Worm (Caenorhabditis elegans): ENCODE data around the gene txt-6.

Gene txt-6

ce11 chrV:4615802-4616201, 9.1 kb upstream of the txt-6 start, which contains the start of the genes Y61A9LA.10 and F54D11.4:
Gene Y61A9LA.10, minus strand, starts transcription at chrV:4615817.
Gene F54D11.4, plus strand, starts transcription at chrV:4616151.
- no peak for TF ChIP-seq php-3 (GFP tag; IDR thresholded peaks at IDR 0.05)
- peak; percentile 66 for TF ChIP-seq mep-1 (tag; optimal IDR thresholded peaks at IDR 0.05)
- TF ChIP-seq rbr-2 (tag; optimal IDR thresholded peaks at IDR 0.05) = peak; percentile 50
- peak; percentile 9 for TF ChIP-seq F10B5.3 (tag; optimal IDR thresholded peaks at IDR 0.05)
- peak; percentile 22 for TF ChIP-seq F37D6.2 (tag; optimal IDR thresholded peaks at IDR 0.05)
- TF ChIP-seq dve-1 (tag; optimal IDR thresholded peaks at IDR 0.05; ENCODE audit: insufficient read depth) = peak; percentile 52
- TF ChIP-seq Y105C5A.15 (GFP tag; IDR thresholded peaks at IDR 0.05) = no peak
- TF ChIP-seq sdz-12 (GFP tag; optimal IDR thresholded peaks at IDR 0.05) = no peak
- peak; percentile 72 for TF ChIP-seq dpl-1 (GFP tag; optimal IDR thresholded peaks at IDR 0.05)
- peak; percentile 51 for TF ChIP-seq nhr-102 (tag; optimal IDR thresholded peaks at IDR 0.05)
- TF ChIP-seq nhr-77 (tag; optimal IDR thresholded peaks at IDR 0.05) = peak; percentile 52
- peak; percentile 27 for TF ChIP-seq hlh-30 (tag; optimal IDR thresholded peaks at IDR 0.05; ENCODE audit: insufficient read depth)
- TF ChIP-seq mxl-3 (GFP tag; optimal IDR thresholded peaks at IDR 0.05) = no peak
- TF ChIP-seq lin-38 (GFP tag; IDR thresholded peaks at IDR 0.05) = peak; percentile 69
- peak in 1 of 2 experiments; percentile 83 for TF ChIP-seq lsy-2 (tag; optimal IDR thresholded peaks at IDR 0.05)
- TF ChIP-seq ztf-7 (tag; optimal IDR thresholded peaks at IDR 0.05) = peak; percentile 54

ce11 chrV:4599225-4599624, 7.5 kb downstream of the txt-6 start:
- no peak for TF ChIP-seq Y48G9A.11 (GFP tag; IDR thresholded peaks at IDR 0.05)
- TF ChIP-seq php-3 (GFP tag; IDR thresholded peaks at IDR 0.05) = no peak
- no peak for TF ChIP-seq aha-1 (tag)
- no peak for TF ChIP-seq nhr-111 (GFP tag; optimal IDR thresholded peaks at IDR 0.05)
- no peak for TF ChIP-seq ceh-32 (tag; optimal IDR thresholded peaks at IDR 0.05; ENCODE audit: poor library complexity)
- TF ChIP-seq rbr-2 (tag; optimal IDR thresholded peaks at IDR 0.05) = no peak
- TF ChIP-seq ceh-28 (tag; optimal IDR thresholded peaks at IDR 0.05) = no peak
- TF ChIP-seq skn-1 (tag; optimal IDR thresholded peaks at IDR 0.05) = no peak
- no peak for TF ChIP-seq nhr-25 (tag; optimal IDR thresholded peaks at IDR 0.05; ENCODE audit: borderline replicate concordance, insufficient read depth)
- TF ChIP-seq madf-9 (GFP tag; conservative IDR thresholded peaks at IDR 0.05) = no peak
- TF ChIP-seq fos-1 (tag; optimal IDR thresholded peaks at IDR 0.05) = no peak
- no peak for TF ChIP-seq fkh-10 (GFP tag; optimal IDR thresholded peaks at IDR 0.05)
- no peak for TF ChIP-seq nhr-11 (tag; optimal IDR thresholded peaks at IDR 0.05)
- no peak for TF ChIP-seq zfp-2 (tag; optimal IDR thresholded peaks at IDR 0.05)
- TF ChIP-seq nhr-102 (tag; optimal IDR thresholded peaks at IDR 0.05) = no peak
- TF ChIP-seq tag-97 (GFP tag; IDR thresholded peaks at IDR 0.05) = no peak
- TF ChIP-seq lin-15B (tag; optimal IDR thresholded peaks at IDR 0.05) = no peak

ce11 chrV:4598489-4598888, 8.2 kb downstream of the txt-6 start:
- peak; percentile 76 for TF ChIP-seq pqm-1 (tag; optimal IDR thresholded peaks at IDR 0.05)
- no peak for TF ChIP-seq lim-7 (GFP tag; IDR thresholded peaks at IDR 0.05)
- TF ChIP-seq zag-1 (tag; optimal IDR thresholded peaks at IDR 0.05) = no peak
- no peak for TF ChIP-seq mdl-1 (tag; optimal IDR thresholded peaks at IDR 0.05)
- no peak for TF ChIP-seq sdz-12 (GFP tag; optimal IDR thresholded peaks at IDR 0.05)
- TF ChIP-seq daf-16 (GFP tag; optimal IDR thresholded peaks at IDR 0.05) = no peak
- peak; percentile 68 for TF ChIP-seq daf-16 (tag; optimal IDR thresholded peaks at IDR 0.05)
- peak; percentile 45 for TF ChIP-seq nhr-28 (tag; optimal IDR thresholded peaks at IDR 0.05)
- TF ChIP-seq dve-1 (tag; optimal IDR thresholded peaks at IDR 0.05; ENCODE audit: insufficient read depth) = peak; percentile 10

ce11 chrV:4590791-4591190, 15.9 kb downstream of the txt-6 start:
- no peak for TF ChIP-seq fkh-10 (GFP tag; optimal IDR thresholded peaks at IDR 0.05)

Data from whole organism, L4 larva.